Worm (Caenorhabditis elegans) whole organism, L4 larva: ENCODE measurements around the gene thoc-5.

ENCODE experiments used
- F26F4.8 ChIP-seq: fragments of 200-800 bp; sonication (Bioruptor generic); conservative IDR thresholded peaks from 2 replicates; pipeline ENCODE4 v1.3.6; 2022; ENCODE audit warnings: missing genetic modification characterization, missing compliant biosample characterization
- F44E2.7 ChIP-seq: fragments of 200-800 bp; sonication (Bioruptor generic); IDR thresholded peaks from 2 replicates; pipeline ENCODE4 v2.1.2; 2022; ENCODE audit warnings: missing genetic modification characterization, missing compliant biosample characterization
- F49E8.2 ChIP-seq: sonication (generic microtip); optimal IDR thresholded peaks from 2 replicates; lab custom pipeline; 2016; ENCODE audit warnings: missing compliant biosample characterization, mild to moderate bottlenecking, missing genetic modification characterization, borderline replicate concordance
- R02D3.7 ChIP-seq: fragments of 150-350 bp; sonication (generic microtip); optimal IDR thresholded peaks from 3 replicates; lab custom pipeline; 2014; ENCODE audit warnings: missing biosample characterization, missing genetic modification characterization
- Y48G9A.11 ChIP-seq: fragments of 200-800 bp; sonication (Bioruptor generic); IDR thresholded peaks from 2 replicates; pipeline ENCODE4 v1.3.6; 2022; ENCODE audit warnings: missing genetic modification reagents, missing genetic modification characterization, missing compliant biosample characterization
- Y75B8A.6 ChIP-seq: fragments of 200-800 bp; sonication (Bioruptor generic); IDR thresholded peaks from 2 replicates; pipeline ENCODE4 v1.3.6; 2022; ENCODE audit warnings: missing genetic modification reagents, missing genetic modification characterization, missing compliant biosample characterization
- ZK546.5 ChIP-seq, 2 experiments: sonication (generic microtip); optimal IDR thresholded peaks; 2 replicates each; lab custom pipeline; 2017; ENCODE audit warnings: missing biosample characterization in 2 of 2, missing genetic modification characterization in 2 of 2
- aha-1 ChIP-seq: fragments of 150-350 bp; peaks from one replicate; lab custom pipeline; 2014; ENCODE audit warnings: missing biosample characterization, missing genetic modification characterization
- attf-4 ChIP-seq: sonication (generic microtip); optimal IDR thresholded peaks from 3 replicates; lab custom pipeline; 2017; ENCODE audit warnings: missing biosample characterization, missing genetic modification characterization
- ceh-32 ChIP-seq: sonication (generic microtip); optimal IDR thresholded peaks from 2 replicates; lab custom pipeline; 2016; ENCODE audit warnings: mild to moderate bottlenecking, missing genetic modification characterization, missing compliant biosample characterization; ENCODE audit not compliant: poor library complexity
- ceh-44 ChIP-seq: fragments of 200-800 bp; sonication (Bioruptor generic); IDR thresholded peaks from 2 replicates; pipeline ENCODE4 v1.3.6; 2022; ENCODE audit warnings: missing genetic modification reagents, missing genetic modification characterization, missing compliant biosample characterization
- ceh-62 ChIP-seq: sonication (generic microtip); optimal IDR thresholded peaks from 2 replicates; lab custom pipeline; 2017; ENCODE audit warnings: missing biosample characterization, missing genetic modification characterization
- cey-2 ChIP-seq: sonication (generic microtip); optimal IDR thresholded peaks from 3 replicates; lab custom pipeline; 2017; ENCODE audit warnings: missing genetic modification characterization, mild to moderate bottlenecking, missing compliant biosample characterization, antibody characterized with exemption, borderline replicate concordance; ENCODE audit not compliant: insufficient read depth
- ctbp-1 ChIP-seq: fragments of 200-800 bp; sonication (Bioruptor generic); IDR thresholded peaks from 2 replicates; pipeline ENCODE4 v1.3.6; 2022; ENCODE audit warnings: missing genetic modification reagents, missing genetic modification characterization, missing compliant biosample characterization
- daf-12 ChIP-seq: fragments of 150-350 bp; optimal IDR thresholded peaks from 2 replicates; lab custom pipeline; 2014; ENCODE audit warnings: missing biosample characterization, missing genetic modification reagents, missing genetic modification characterization
- daf-8 ChIP-seq: fragments of 200-800 bp; sonication (Bioruptor generic); IDR thresholded peaks from 2 replicates; pipeline ENCODE4 v1.3.6; 2022; ENCODE audit warnings: missing genetic modification characterization, missing compliant biosample characterization
- dmd-6 ChIP-seq: fragments of 200-800 bp; sonication (Bioruptor generic); IDR thresholded peaks from 2 replicates; pipeline ENCODE4 v1.3.6; 2022; ENCODE audit warnings: missing genetic modification reagents, missing genetic modification characterization, missing compliant biosample characterization
- dmd-8 ChIP-seq: fragments of 200-800 bp; sonication (Bioruptor generic); IDR thresholded peaks from 2 replicates; pipeline ENCODE4 v1.3.6; 2022; ENCODE audit warnings: missing genetic modification characterization, missing compliant biosample characterization
- dmd-9 ChIP-seq: fragments of 200-800 bp; sonication (Bioruptor generic); IDR thresholded peaks from 2 replicates; pipeline ENCODE4 v1.3.6; 2022; ENCODE audit warnings: missing genetic modification reagents, missing genetic modification characterization, missing compliant biosample characterization
- dpl-1 ChIP-seq: fragments of 150-350 bp; optimal IDR thresholded peaks from 2 replicates; lab custom pipeline; 2014; ENCODE audit warnings: missing biosample characterization, missing genetic modification reagents, missing genetic modification characterization
- egl-27 ChIP-seq: sonication (generic microtip); optimal IDR thresholded peaks from 3 replicates; lab custom pipeline; 2017; ENCODE audit warnings: missing biosample characterization, missing genetic modification reagents, missing genetic modification characterization
- fkh-10 ChIP-seq: fragments of 150-350 bp; optimal IDR thresholded peaks from 2 replicates; lab custom pipeline; 2014; ENCODE audit warnings: missing biosample characterization, missing genetic modification reagents, missing genetic modification characterization
- fos-1 ChIP-seq: fragments of 150-350 bp; optimal IDR thresholded peaks from 2 replicates; lab custom pipeline; 2014; ENCODE audit warnings: missing biosample characterization, missing genetic modification characterization
- gei-8 ChIP-seq: fragments of 200-800 bp; sonication (Bioruptor generic); optimal IDR thresholded peaks from 2 replicates; lab custom pipeline; 2018; ENCODE audit warnings: mild to moderate bottlenecking, missing genetic modification characterization, missing compliant biosample characterization
- hlh-11 ChIP-seq: fragments of 200-800 bp; sonication (Bioruptor generic); optimal IDR thresholded peaks from 2 replicates; lab custom pipeline; 2018; ENCODE audit warnings: mild to moderate bottlenecking, missing genetic modification characterization, missing compliant biosample characterization
- hlh-30 ChIP-seq: sonication (generic microtip); optimal IDR thresholded peaks from 2 replicates; lab custom pipeline; 2017; ENCODE audit warnings: antibody characterized with exemption, mild to moderate bottlenecking, missing genetic modification characterization, missing compliant biosample characterization; ENCODE audit not compliant: insufficient read depth
- jun-1 ChIP-seq: fragments of 150-350 bp; optimal IDR thresholded peaks from 2 replicates; lab custom pipeline; 2014; ENCODE audit warnings: missing biosample characterization, missing genetic modification reagents, missing genetic modification characterization
- lim-7 ChIP-seq: fragments of 200-800 bp; sonication (Bioruptor generic); IDR thresholded peaks from 2 replicates; pipeline ENCODE4 v1.3.6; 2022; ENCODE audit warnings: missing genetic modification characterization, missing compliant biosample characterization
- lin-15B ChIP-seq: fragments of 150-350 bp; sonication (generic microtip); optimal IDR thresholded peaks from 3 replicates; lab custom pipeline; 2014; ENCODE audit warnings: missing biosample characterization, missing genetic modification characterization
- lin-29 ChIP-seq: fragments of 200-800 bp; sonication (Bioruptor generic); IDR thresholded peaks from 2 replicates; pipeline ENCODE4 v1.3.6; 2022; ENCODE audit warnings: missing genetic modification reagents, missing genetic modification characterization, missing compliant biosample characterization
- lin-39 ChIP-seq: fragments of 150-350 bp; optimal IDR thresholded peaks from 2 replicates; lab custom pipeline; 2014; ENCODE audit warnings: missing biosample characterization, missing genetic modification reagents, missing genetic modification characterization
- lsy-2 ChIP-seq, 2 experiments: fragments of 150-350 bp in 1 of 2; sonication (generic microtip) in 1 of 2; optimal IDR thresholded peaks; 2 replicates each; lab custom pipeline; 2014 to 2017; ENCODE audit warnings: missing biosample characterization in 2 of 2, missing genetic modification characterization in 2 of 2
- mdl-1 ChIP-seq, 2 experiments: fragments of 150-350 bp in 1 of 2; sonication (generic microtip) in 1 of 2; optimal IDR thresholded peaks; 2 replicates each; lab custom pipeline; 2014 to 2017; ENCODE audit warnings: missing biosample characterization in 2 of 2, missing genetic modification characterization in 2 of 2
- mdt-29 ChIP-seq: fragments of 200-800 bp; sonication (Bioruptor generic); IDR thresholded peaks from 2 replicates; pipeline ENCODE4 v1.3.6; 2022; ENCODE audit warnings: missing genetic modification reagents, missing genetic modification characterization, missing compliant biosample characterization
- nhr-10 ChIP-seq: fragments of 150-350 bp; optimal IDR thresholded peaks from 2 replicates; lab custom pipeline; 2014; ENCODE audit warnings: missing biosample characterization, missing genetic modification characterization
- nhr-102 ChIP-seq: sonication (generic microtip); optimal IDR thresholded peaks from 2 replicates; lab custom pipeline; 2016; ENCODE audit warnings: mild to moderate bottlenecking, missing genetic modification characterization, moderate library complexity, missing compliant biosample characterization
- nhr-11 ChIP-seq: fragments of 150-350 bp; optimal IDR thresholded peaks from 2 replicates; lab custom pipeline; 2014; ENCODE audit warnings: missing biosample characterization, missing genetic modification characterization
- nhr-111 ChIP-seq: fragments of 200-800 bp; sonication (Bioruptor generic); optimal IDR thresholded peaks from 2 replicates; lab custom pipeline; 2018; ENCODE audit warnings: mild to moderate bottlenecking, missing genetic modification characterization, missing compliant biosample characterization
- nhr-237 ChIP-seq: sonication (generic microtip); optimal IDR thresholded peaks from 2 replicates; lab custom pipeline; 2017; ENCODE audit warnings: missing biosample characterization, missing genetic modification characterization
- nhr-25 ChIP-seq: sonication (generic microtip); optimal IDR thresholded peaks from 2 replicates; lab custom pipeline; 2017; ENCODE audit warnings: missing genetic modification characterization, mild to moderate bottlenecking, missing compliant biosample characterization, antibody characterized with exemption, moderate library complexity, borderline replicate concordance; ENCODE audit not compliant: insufficient read depth
- nhr-42 ChIP-seq: fragments of 200-800 bp; sonication (Bioruptor generic); IDR thresholded peaks from 2 replicates; pipeline ENCODE4 v1.3.6; 2022; ENCODE audit warnings: missing genetic modification characterization, missing compliant biosample characterization
- nhr-48 ChIP-seq: sonication (generic microtip); optimal IDR thresholded peaks from 2 replicates; lab custom pipeline; 2016; ENCODE audit warnings: mild to moderate bottlenecking, missing genetic modification characterization, missing compliant biosample characterization
- pha-4 ChIP-seq, 2 experiments: fragments of 150-350 bp in 1 of 2; fragments of 200-800 bp in 1 of 2; sonication (Bioruptor generic) in 1 of 2; IDR thresholded peaks in 1 of 2; optimal IDR thresholded peaks in 1 of 2; 2 replicates each; pipeline versions ENCODE4 v1.3.6 to Lab custom; 2014 to 2022; ENCODE audit warnings: missing genetic modification characterization in 2 of 2, missing genetic modification reagents in 2 of 2, missing biosample characterization in 1 of 2, missing compliant biosample characterization in 1 of 2
- php-3 ChIP-seq: fragments of 200-800 bp; sonication (Bioruptor generic); IDR thresholded peaks from 2 replicates; pipeline ENCODE4 v1.3.6; 2022; ENCODE audit warnings: missing genetic modification reagents, missing genetic modification characterization, missing compliant biosample characterization
- set-16 ChIP-seq: fragments of 200-800 bp; sonication (Bioruptor generic); IDR thresholded peaks from 2 replicates; pipeline ENCODE4 v1.3.6; 2022; ENCODE audit warnings: missing genetic modification reagents, missing genetic modification characterization, missing compliant biosample characterization
- spr-1 ChIP-seq: sonication (generic microtip); optimal IDR thresholded peaks from 2 replicates; lab custom pipeline; 2016; ENCODE audit warnings: mild to moderate bottlenecking, missing genetic modification characterization, missing compliant biosample characterization
- unc-130 ChIP-seq: sonication (generic microtip); optimal IDR thresholded peaks from 2 replicates; lab custom pipeline; 2016; ENCODE audit warnings: missing genetic modification reagents, missing genetic modification characterization, missing compliant biosample characterization
- zfp-2 ChIP-seq: sonication (generic microtip); optimal IDR thresholded peaks from 2 replicates; lab custom pipeline; 2016; ENCODE audit warnings: mild to moderate bottlenecking, missing genetic modification characterization, missing compliant biosample characterization
- zfp-3 ChIP-seq: fragments of 200-800 bp; sonication (Bioruptor generic); conservative IDR thresholded peaks from 2 replicates; pipeline ENCODE4 v1.3.6; 2022; ENCODE audit warnings: missing genetic modification reagents, missing genetic modification characterization, missing compliant biosample characterization
- ztf-11 ChIP-seq: fragments of 150-350 bp; optimal IDR thresholded peaks from 2 replicates; lab custom pipeline; 2014; ENCODE audit warnings: missing biosample characterization, missing genetic modification characterization
- ztf-7 ChIP-seq: fragments of 150-350 bp; optimal IDR thresholded peaks from 2 replicates; lab custom pipeline; 2014; ENCODE audit warnings: missing biosample characterization, missing genetic modification characterization

thoc-5 gene

ce11 chrIII:5349250-5349649 lies at the start of gene thoc-5 (continued):
- no peak for TF ChIP-seq set-16 (GFP tag; lab: Robert Waterston, UW)
- TF ChIP-seq R02D3.7, result no peak
- no peak for TF ChIP-seq lin-39
- TF ChIP-seq pha-4 (GFP tag; IDR thresholded peaks at IDR 0.05; lab: Robert Waterston, UW), result no peak
- TF ChIP-seq pha-4 (tag; optimal IDR thresholded peaks at IDR 0.05; lab: Kevin White, UChicago), result no peak
- peak; percentile 81 for TF ChIP-seq dmd-6
- peak; percentile 53 for TF ChIP-seq hlh-30 (tag; lab: Kevin White, UChicago)
- no peak for TF ChIP-seq ztf-11 (tag; lab: Kevin White, UChicago)
- no peak for TF ChIP-seq ZK546.5 (tag; optimal IDR thresholded peaks at IDR 0.05; lab: Kevin White, UChicago)
- TF ChIP-seq nhr-42 (GFP tag; lab: Robert Waterston, UW), result no peak; the same call in 1 of the 2 replicates
- TF ChIP-seq mdl-1 (tag; optimal IDR thresholded peaks at IDR 0.05; lab: Kevin White, UChicago), result no peak
- TF ChIP-seq nhr-11 (tag; lab: Kevin White, UChicago), result peak; percentile 36
- TF ChIP-seq mdt-29 (GFP tag; lab: Robert Waterston, UW), result no peak
- TF ChIP-seq jun-1 (tag; lab: Kevin White, UChicago), result no peak
- no peak for TF ChIP-seq dmd-8 (GFP tag; lab: Robert Waterston, UW)
- TF ChIP-seq nhr-48 (tag; lab: Kevin White, UChicago), result no peak
- TF ChIP-seq php-3 (GFP tag; lab: Robert Waterston, UW), result peak; percentile 48; the same call in 1 of the 2 replicates
- TF ChIP-seq Y75B8A.6 (GFP tag; lab: Robert Waterston, UW), result 0 out of 2 replicates have a peak, but pooled peaks have one; percentile 70
- no peak for TF ChIP-seq spr-1 (tag; lab: Kevin White, UChicago)
- TF ChIP-seq ztf-7 (tag; lab: Kevin White, UChicago), result no peak
- peak; percentile 74; the same call in 1 of the 2 replicates for TF ChIP-seq ceh-44 (GFP tag; lab: Robert Waterston, UW)
- TF ChIP-seq lin-29 (GFP tag; lab: Robert Waterston, UW), result no peak
- no peak for TF ChIP-seq gei-8
- peak; percentile 92 for TF ChIP-seq dmd-9 (GFP tag; lab: Robert Waterston, UW)
- no peak for TF ChIP-seq F49E8.2 (tag; lab: Kevin White, UChicago)
- TF ChIP-seq F26F4.8 (GFP tag; lab: Robert Waterston, UW), result no peak
- no peak for TF ChIP-seq ceh-62
- no peak for TF ChIP-seq nhr-10 (tag; lab: Kevin White, UChicago)
- TF ChIP-seq dpl-1 (GFP tag; lab: Kevin White, UChicago), result peak; percentile 98
- no peak for TF ChIP-seq F44E2.7 (GFP tag; lab: Robert Waterston, UW)
- no peak for TF ChIP-seq zfp-2
- no peak for TF ChIP-seq ceh-32 (tag; lab: Kevin White, UChicago)
- 0 out of 2 replicates have a peak, but pooled peaks have one; percentile 19 for TF ChIP-seq zfp-3 (GFP tag; lab: Robert Waterston, UW)
- no peak for TF ChIP-seq cey-2 (tag; lab: Kevin White, UChicago)
- TF ChIP-seq unc-130 (GFP tag; lab: Kevin White, UChicago), result peak; percentile 94
- peak; percentile 78; the same call in 1 of the 2 replicates for TF ChIP-seq Y48G9A.11
- TF ChIP-seq nhr-102 (tag; lab: Kevin White, UChicago), result peak; percentile 55
- no peak for TF ChIP-seq daf-12 (tag; lab: Kevin White, UChicago)
- no peak for TF ChIP-seq lim-7
- TF ChIP-seq nhr-111 (GFP tag; lab: Kevin White, UChicago), result no peak
- TF ChIP-seq egl-27, result no peak
- no peak for TF ChIP-seq nhr-237 (tag; lab: Kevin White, UChicago)
- TF ChIP-seq aha-1 (tag; lab: Kevin White, UChicago), result peak; percentile 92
- TF ChIP-seq attf-4 (tag; lab: Kevin White, UChicago), result no peak
- TF ChIP-seq fkh-10 (GFP tag; lab: Kevin White, UChicago), result no peak
- peak in 1 of 2 experiments; percentile 87 for TF ChIP-seq lsy-2 (tag; optimal IDR thresholded peaks at IDR 0.05; lab: Kevin White, UChicago)
- no peak for TF ChIP-seq fos-1
- peak; percentile 52 for TF ChIP-seq hlh-11
- TF ChIP-seq nhr-25 (tag; lab: Kevin White, UChicago), result no peak
- TF ChIP-seq ctbp-1 (GFP tag; lab: Robert Waterston, UW), result no peak
- TF ChIP-seq lin-15B (tag; lab: Kevin White, UChicago), result no peak
- no peak for TF ChIP-seq daf-8
